Worm (Caenorhabditis elegans) whole organism, L1 larva: ENCODE measurements around the gene atgp-1.

Experiments used
- C04F5.9 ChIP-seq: sonication (generic microtip); optimal IDR thresholded peaks from 2 replicates; lab custom pipeline; 2016; ENCODE audit warnings: missing genetic modification characterization, missing compliant biosample characterization
- C34B4.2 ChIP-seq: sonication (generic microtip); optimal IDR thresholded peaks from 2 replicates; lab custom pipeline; 2017; ENCODE audit warnings: mild to moderate bottlenecking, missing genetic modification characterization, missing compliant biosample characterization
- aha-1 ChIP-seq: fragments of 150-350 bp; optimal IDR thresholded peaks from 2 replicates; lab custom pipeline; 2014; ENCODE audit warnings: missing biosample characterization, missing genetic modification characterization
- ama-1 ChIP-seq: fragments of 150-350 bp; optimal IDR thresholded peaks from 2 replicates; lab custom pipeline; 2014
- ceh-63 ChIP-seq: fragments of 200-800 bp; sonication (Bioruptor generic); optimal IDR thresholded peaks from 2 replicates; lab custom pipeline; 2018; ENCODE audit warnings: mild to moderate bottlenecking, missing genetic modification characterization, missing compliant biosample characterization
- ceh-8 ChIP-seq: fragments of 200-800 bp; sonication (Bioruptor generic); optimal IDR thresholded peaks from 2 replicates; lab custom pipeline; 2018; ENCODE audit warnings: mild to moderate bottlenecking, missing genetic modification characterization, moderate library complexity, missing compliant biosample characterization
- ceh-88 ChIP-seq: fragments of 200-800 bp; sonication (Bioruptor generic); IDR thresholded peaks from 2 replicates; pipeline ENCODE4 v1.3.6; 2022; ENCODE audit warnings: missing genetic modification characterization, missing compliant biosample characterization
- ceh-90 ChIP-seq: sonication (generic microtip); optimal IDR thresholded peaks from 2 replicates; lab custom pipeline; 2016; ENCODE audit warnings: missing genetic modification characterization, missing compliant biosample characterization
- dsc-1 ChIP-seq: sonication (generic microtip); optimal IDR thresholded peaks from 2 replicates; lab custom pipeline; 2016; ENCODE audit warnings: mild to moderate bottlenecking, missing genetic modification characterization, missing compliant biosample characterization
- efl-1 ChIP-seq, 4 experiments: fragments of 150-350 bp; optimal IDR thresholded peaks in 3 of 4; peaks in 1 of 4; 1 replicate in 1 of 4; 2 replicates in 3 of 4; lab custom pipeline; 2014; ENCODE audit warnings: missing biosample characterization in 2 of 4, missing genetic modification characterization in 2 of 4, missing genetic modification reagents in 2 of 4
- efl-3 ChIP-seq: fragments of 200-800 bp; sonication (Bioruptor generic); optimal IDR thresholded peaks from 2 replicates; lab custom pipeline; 2018; ENCODE audit warnings: mild to moderate bottlenecking, missing genetic modification characterization, missing compliant biosample characterization
- egl-13 ChIP-seq: sonication (generic microtip); optimal IDR thresholded peaks from 2 replicates; lab custom pipeline; 2016; ENCODE audit warnings: missing genotype, missing genetic modification reagents, missing genetic modification characterization, missing compliant biosample characterization
- elt-3 ChIP-seq, 6 experiments: fragments of 150-350 bp in 1 of 6; sonication (generic microtip); optimal IDR thresholded peaks; 2 replicates each; lab custom pipeline; 2017 to 2018; ENCODE audit warnings: missing biosample characterization in 6 of 6, missing genetic modification characterization in 6 of 6, inconsistent platforms in 1 of 6
- ets-5 ChIP-seq: fragments of 200-800 bp; sonication (Bioruptor generic); IDR thresholded peaks from 2 replicates; pipeline ENCODE4 v1.3.6; 2022; ENCODE audit warnings: missing genetic modification characterization, missing compliant biosample characterization
- fkh-10 ChIP-seq: sonication (generic microtip); optimal IDR thresholded peaks from 2 replicates; lab custom pipeline; 2017; ENCODE audit warnings: missing biosample characterization, missing genetic modification reagents, missing genetic modification characterization
- fkh-4 ChIP-seq: sonication (generic microtip); optimal IDR thresholded peaks from 2 replicates; lab custom pipeline; 2016; ENCODE audit warnings: missing compliant biosample characterization, missing genetic modification characterization, borderline replicate concordance
- fkh-8 ChIP-seq: sonication (generic microtip); optimal IDR thresholded peaks from 2 replicates; lab custom pipeline; 2016; ENCODE audit warnings: mild to moderate bottlenecking, missing genetic modification characterization, missing compliant biosample characterization
- fos-1 ChIP-seq: fragments of 150-350 bp; optimal IDR thresholded peaks from 2 replicates; lab custom pipeline; 2014; ENCODE audit warnings: missing biosample characterization, missing genetic modification characterization
- hlh-4 ChIP-seq: sonication (generic microtip); optimal IDR thresholded peaks from 2 replicates; lab custom pipeline; 2016; ENCODE audit warnings: mild to moderate bottlenecking, missing genetic modification characterization, missing compliant biosample characterization
- hpl-2 ChIP-seq: fragments of 150-350 bp; optimal IDR thresholded peaks from 2 replicates; lab custom pipeline; 2014; ENCODE audit warnings: missing biosample characterization, missing genetic modification reagents, missing genetic modification characterization
- isw-1 ChIP-seq: fragments of 200-800 bp; sonication (Bioruptor generic); IDR thresholded peaks from 2 replicates; pipeline ENCODE4 v1.3.6; 2022; ENCODE audit warnings: missing genetic modification characterization, missing compliant biosample characterization
- jun-1 ChIP-seq: fragments of 150-350 bp; optimal IDR thresholded peaks from 2 replicates; lab custom pipeline; 2014; ENCODE audit warnings: missing biosample characterization, missing genetic modification reagents, missing genetic modification characterization
- lin-13 ChIP-seq: fragments of 150-350 bp; optimal IDR thresholded peaks from 2 replicates; lab custom pipeline; 2014; ENCODE audit warnings: missing biosample characterization, missing genetic modification reagents, missing genetic modification characterization
- lir-3 ChIP-seq: sonication (generic microtip); optimal IDR thresholded peaks from 2 replicates; lab custom pipeline; 2016; ENCODE audit warnings: mild to moderate bottlenecking, missing genetic modification characterization, moderate library complexity, missing compliant biosample characterization; ENCODE audit not compliant: poor library complexity
- lsy-2 ChIP-seq, 2 experiments: fragments of 150-350 bp; optimal IDR thresholded peaks; 2 replicates each; lab custom pipeline; 2014; ENCODE audit warnings: missing biosample characterization in 2 of 2, missing genetic modification characterization in 2 of 2
- mab-9 ChIP-seq: fragments of 200-800 bp; sonication (Bioruptor generic); IDR thresholded peaks from 2 replicates; pipeline ENCODE4 v1.3.6; 2022; ENCODE audit warnings: missing genetic modification reagents, missing genetic modification characterization, missing compliant biosample characterization
- mdl-1 ChIP-seq, 2 experiments: fragments of 150-350 bp; optimal IDR thresholded peaks; 2 replicates each; lab custom pipeline; 2014 to 2017; ENCODE audit warnings: missing biosample characterization in 2 of 2, missing genetic modification characterization in 2 of 2, inconsistent platforms in 1 of 2
- mef-2 ChIP-seq: fragments of 150-350 bp; optimal IDR thresholded peaks from 2 replicates; lab custom pipeline; 2014; ENCODE audit warnings: missing biosample characterization, missing genetic modification characterization
- mep-1 ChIP-seq: fragments of 150-350 bp; optimal IDR thresholded peaks from 2 replicates; lab custom pipeline; 2014; ENCODE audit warnings: missing biosample characterization, missing genetic modification characterization
- nhr-12 ChIP-seq: sonication (generic microtip); optimal IDR thresholded peaks from 2 replicates; lab custom pipeline; 2017; ENCODE audit warnings: missing biosample characterization, missing genetic modification characterization
- nhr-19 ChIP-seq: fragments of 200-800 bp; sonication (Bioruptor generic); conservative IDR thresholded peaks from 2 replicates; pipeline ENCODE4 v1.3.6; 2022; ENCODE audit warnings: missing genetic modification characterization, missing compliant biosample characterization
- nhr-20 ChIP-seq: sonication (generic microtip); optimal IDR thresholded peaks from 2 replicates; lab custom pipeline; 2016; ENCODE audit warnings: mild to moderate bottlenecking, missing genetic modification characterization, missing compliant biosample characterization
- nhr-28 ChIP-seq: fragments of 150-350 bp; optimal IDR thresholded peaks from 2 replicates; lab custom pipeline; 2014; ENCODE audit warnings: missing biosample characterization, missing genetic modification characterization
- nhr-77 ChIP-seq: fragments of 150-350 bp; optimal IDR thresholded peaks from 2 replicates; lab custom pipeline; 2014; ENCODE audit warnings: missing biosample characterization, missing genetic modification characterization
- nhr-84 ChIP-seq: sonication (generic microtip); optimal IDR thresholded peaks from 2 replicates; lab custom pipeline; 2017; ENCODE audit warnings: missing biosample characterization, missing genetic modification characterization
- nhr-85 ChIP-seq: sonication (generic microtip); peaks from one replicate; lab custom pipeline; 2016; ENCODE audit warnings: missing genetic modification characterization, inconsistent platforms, missing compliant biosample characterization
- nhr-90 ChIP-seq: sonication (generic microtip); optimal IDR thresholded peaks from 2 replicates; lab custom pipeline; 2016; ENCODE audit warnings: mild to moderate bottlenecking, missing genetic modification characterization, missing compliant biosample characterization; ENCODE audit not compliant: poor library complexity
- pqm-1 ChIP-seq: sonication (generic microtip); optimal IDR thresholded peaks from 3 replicates; lab custom pipeline; 2017; ENCODE audit warnings: missing biosample characterization, missing genetic modification characterization
- snpc-4 ChIP-seq: fragments of 150-350 bp; optimal IDR thresholded peaks from 2 replicates; lab custom pipeline; 2014; ENCODE audit warnings: missing biosample characterization, missing genetic modification characterization
- snu-23 ChIP-seq: sonication (generic microtip); optimal IDR thresholded peaks from 2 replicates; lab custom pipeline; 2016; ENCODE audit warnings: missing genetic modification characterization, missing compliant biosample characterization
- sox-4 ChIP-seq: sonication (generic microtip); optimal IDR thresholded peaks from 2 replicates; lab custom pipeline; 2016; ENCODE audit warnings: missing genetic modification characterization, missing compliant biosample characterization
- sptf-1 ChIP-seq: fragments of 150-350 bp; optimal IDR thresholded peaks from 2 replicates; lab custom pipeline; 2014; ENCODE audit warnings: missing biosample characterization, missing genetic modification characterization
- swsn-7 ChIP-seq: sonication (generic microtip); optimal IDR thresholded peaks from 2 replicates; lab custom pipeline; 2016; ENCODE audit warnings: missing genetic modification characterization, missing compliant biosample characterization
- tbx-2 ChIP-seq: sonication (generic microtip); optimal IDR thresholded peaks from 2 replicates; lab custom pipeline; 2016; ENCODE audit warnings: missing genetic modification characterization, missing compliant biosample characterization
- tlp-1 ChIP-seq: fragments of 150-350 bp; optimal IDR thresholded peaks from 2 replicates; lab custom pipeline; 2014; ENCODE audit warnings: missing biosample characterization, missing genetic modification characterization
- unc-30 ChIP-seq: sonication (generic microtip); optimal IDR thresholded peaks from 2 replicates; lab custom pipeline; 2017; ENCODE audit warnings: missing biosample characterization, missing genetic modification characterization
- unc-62 ChIP-seq: fragments of 150-350 bp; optimal IDR thresholded peaks from 2 replicates; lab custom pipeline; 2014; ENCODE audit warnings: missing biosample characterization, missing genetic modification reagents, missing genetic modification characterization
- unc-86 ChIP-seq: sonication (generic microtip); optimal IDR thresholded peaks from 2 replicates; lab custom pipeline; 2016; ENCODE audit warnings: missing genetic modification characterization, missing compliant biosample characterization
- unc-98 ChIP-seq: fragments of 200-800 bp; sonication (Bioruptor generic); IDR thresholded peaks from 2 replicates; pipeline ENCODE4 v1.3.6; 2022; ENCODE audit warnings: missing genetic modification characterization, missing compliant biosample characterization
- vab-15 ChIP-seq: sonication (generic microtip); optimal IDR thresholded peaks from 2 replicates; lab custom pipeline; 2017; ENCODE audit warnings: missing genotype, mild to moderate bottlenecking, missing genetic modification characterization, missing compliant biosample characterization
- xbp-1 ChIP-seq: sonication (generic microtip); optimal IDR thresholded peaks from 2 replicates; lab custom pipeline; 2016; ENCODE audit warnings: missing genetic modification characterization, missing compliant biosample characterization
- zag-1 ChIP-seq: fragments of 150-350 bp; optimal IDR thresholded peaks from 2 replicates; lab custom pipeline; 2014; ENCODE audit warnings: missing biosample characterization, missing genetic modification characterization
- ztf-11 ChIP-seq, 2 experiments: sonication (generic microtip); optimal IDR thresholded peaks; 2 replicates each; lab custom pipeline; 2016 to 2017; ENCODE audit warnings: missing genetic modification characterization in 2 of 2, missing biosample characterization in 1 of 2, missing compliant biosample characterization in 1 of 2
- ztf-4 ChIP-seq: fragments of 150-350 bp; optimal IDR thresholded peaks from 2 replicates; lab custom pipeline; 2014; ENCODE audit warnings: missing biosample characterization, missing genetic modification characterization

atgp-1 gene

DNA sequence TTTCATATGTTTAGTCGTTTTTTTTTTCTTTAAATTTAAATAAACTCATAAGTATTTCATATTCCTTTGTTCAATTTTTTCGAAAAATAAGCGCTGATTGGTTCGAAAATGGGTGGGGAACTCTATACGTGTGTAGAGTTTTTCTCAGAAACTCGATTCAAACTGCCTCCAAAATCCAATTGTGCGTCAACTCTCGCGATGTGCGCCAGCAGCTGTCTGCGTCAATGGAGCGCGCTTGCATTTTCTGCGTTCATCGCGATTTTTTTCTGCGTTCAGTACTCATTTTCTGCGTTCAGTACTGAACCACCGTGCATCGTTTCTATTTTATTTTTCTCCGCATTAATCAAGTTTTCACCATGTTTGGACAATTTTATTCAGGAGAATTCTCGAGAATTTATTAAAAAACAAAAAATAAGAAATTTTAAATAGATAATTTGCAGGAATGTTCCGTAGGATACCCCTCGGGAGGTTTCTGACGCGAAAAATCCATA, 19.4 kb upstream of the atgp-1 start, which contains the start of gene eelo-2 (continued):
- TF ChIP-seq ceh-8 (GFP tag; lab: Kevin White, UChicago) (peak; percentile 97), ceh-88 (GFP tag; lab: Robert Waterston, UW) (peak; percentile 95), C34B4.2 (tag; lab: Kevin White, UChicago) (peak; percentile 91), nhr-20 (tag; lab: Kevin White, UChicago) (peak; percentile 99), nhr-85 (peak; percentile 99), mab-9 (GFP tag; lab: Robert Waterston, UW) (peak; percentile 98), elt-3 (tag; optimal IDR thresholded peaks at IDR 0.05; lab: Kevin White, UChicago) (peak; percentile 60 to 97 (median 88)), hlh-4 (tag; lab: Kevin White, UChicago) (no peak), lsy-2 (tag; optimal IDR thresholded peaks at IDR 0.05; lab: Kevin White, UChicago) (peak; percentile 97), pqm-1 (tag; lab: Kevin White, UChicago) (peak; percentile 92), C04F5.9 (tag; lab: Kevin White, UChicago) (peak; percentile 92), ets-5 (no peak), fkh-8 (tag; lab: Kevin White, UChicago) (peak; percentile 99), ceh-90 (peak; percentile 68), nhr-28 (tag; lab: Kevin White, UChicago) (no peak), unc-98 (GFP tag; lab: Robert Waterston, UW) (peak; percentile 83), xbp-1 (tag; lab: Kevin White, UChicago) (peak; percentile 98), ztf-11 (tag; optimal IDR thresholded peaks at IDR 0.05; lab: Kevin White, UChicago) (peak; percentile 62 to 95), isw-1 (GFP tag; lab: Robert Waterston, UW) (peak; percentile 98), unc-30 (peak; percentile 83), lir-3 (peak; percentile 94), dsc-1 (tag; lab: Kevin White, UChicago) (peak; percentile 99), sptf-1 (tag; lab: Kevin White, UChicago) (no peak), tbx-2 (tag; lab: Kevin White, UChicago) (peak; percentile 99), tlp-1 (tag; lab: Kevin White, UChicago) (no peak), mef-2 (tag; lab: Kevin White, UChicago) (peak; percentile 87), fkh-10 (GFP tag; lab: Kevin White, UChicago) (peak; percentile 99), lin-13 (GFP tag; lab: Kevin White, UChicago) (peak; percentile 99), jun-1 (peak; percentile 98), aha-1 (tag; lab: Kevin White, UChicago) (peak; percentile 97), nhr-12 (tag; lab: Kevin White, UChicago) (peak; percentile 73), snu-23 (GFP tag; lab: Kevin White, UChicago) (peak; percentile 99), snpc-4 (peak; percentile 95), efl-1 (optimal IDR thresholded peaks at IDR 0.05; lab: Kevin White, UChicago) (peak; percentile 100), efl-1 (GFP tag; optimal IDR thresholded peaks at IDR 0.05 in 1 of 2; lab: Kevin White, UChicago) (peak; percentile 100), vab-15 (tag; lab: Kevin White, UChicago) (peak; percentile 88), ztf-4 (peak; percentile 97), mep-1 (tag; lab: Kevin White, UChicago) (peak; percentile 100), hpl-2 (GFP tag; lab: Kevin White, UChicago) (peak; percentile 92), ama-1 (peak; percentile 84), swsn-7 (tag; lab: Kevin White, UChicago) (peak; percentile 99), mdl-1 (tag; optimal IDR thresholded peaks at IDR 0.05; lab: Kevin White, UChicago) (peak; percentile 38 to 95), nhr-77 (tag; lab: Kevin White, UChicago) (peak; percentile 98), zag-1 (tag; lab: Kevin White, UChicago) (peak; percentile 90), fos-1 (peak; percentile 96), sox-4 (peak; percentile 96), nhr-90 (peak; percentile 99), egl-13 (tag; lab: Kevin White, UChicago) (peak; percentile 97), nhr-84 (no peak), fkh-4 (tag; lab: Kevin White, UChicago) (peak; percentile 82), unc-86 (tag; lab: Kevin White, UChicago) (peak; percentile 99), ceh-63 (no peak), unc-62 (GFP tag; lab: Kevin White, UChicago) (peak; percentile 33), efl-3 (GFP tag; lab: Kevin White, UChicago) (peak; percentile 91), nhr-19 (peak; percentile 99)
